Fruit fly (Drosophila melanogaster) whole organism, adult: ENCODE data around the gene CG5973.

ENCODE experiments used
- CG12768 ChIP-seq: fragments of 200-800 bp; sonication (Bioruptor generic); optimal IDR thresholded peaks from 2 replicates; lab custom pipeline; 2017; ENCODE audit warnings: missing biosample characterization, missing genetic modification characterization, mild to moderate bottlenecking, moderate library complexity, missing genetic modification reagents
- CG7101 ChIP-seq: fragments of 200-800 bp; sonication (Bioruptor generic); optimal IDR thresholded peaks from 2 replicates; lab custom pipeline; 2018; ENCODE audit warnings: missing biosample characterization, mild to moderate bottlenecking, missing genetic modification characterization, moderate library complexity
- Clk ChIP-seq: fragments of 200-800 bp; sonication (Bioruptor generic); optimal IDR thresholded peaks from 2 replicates; lab custom pipeline; 2017; ENCODE audit warnings: missing biosample characterization, missing genetic modification characterization
- bab1 ChIP-seq: fragments of 200-800 bp; sonication (Bioruptor generic); optimal IDR thresholded peaks from 3 replicates; lab custom pipeline; 2019; ENCODE audit warnings: missing biosample characterization, mild to moderate bottlenecking, missing genetic modification characterization, moderate library complexity
- cnc ChIP-seq, 2 experiments: fragments of >200 bp; optimal IDR thresholded peaks; 2 replicates each; lab custom pipeline; 2017
- kay ChIP-seq: fragments of 200-800 bp; sonication (Bioruptor generic); peaks from one replicate; lab custom pipeline; 2016; ENCODE audit warnings: missing biosample characterization, missing genetic modification characterization, borderline replicate concordance

DNA sequence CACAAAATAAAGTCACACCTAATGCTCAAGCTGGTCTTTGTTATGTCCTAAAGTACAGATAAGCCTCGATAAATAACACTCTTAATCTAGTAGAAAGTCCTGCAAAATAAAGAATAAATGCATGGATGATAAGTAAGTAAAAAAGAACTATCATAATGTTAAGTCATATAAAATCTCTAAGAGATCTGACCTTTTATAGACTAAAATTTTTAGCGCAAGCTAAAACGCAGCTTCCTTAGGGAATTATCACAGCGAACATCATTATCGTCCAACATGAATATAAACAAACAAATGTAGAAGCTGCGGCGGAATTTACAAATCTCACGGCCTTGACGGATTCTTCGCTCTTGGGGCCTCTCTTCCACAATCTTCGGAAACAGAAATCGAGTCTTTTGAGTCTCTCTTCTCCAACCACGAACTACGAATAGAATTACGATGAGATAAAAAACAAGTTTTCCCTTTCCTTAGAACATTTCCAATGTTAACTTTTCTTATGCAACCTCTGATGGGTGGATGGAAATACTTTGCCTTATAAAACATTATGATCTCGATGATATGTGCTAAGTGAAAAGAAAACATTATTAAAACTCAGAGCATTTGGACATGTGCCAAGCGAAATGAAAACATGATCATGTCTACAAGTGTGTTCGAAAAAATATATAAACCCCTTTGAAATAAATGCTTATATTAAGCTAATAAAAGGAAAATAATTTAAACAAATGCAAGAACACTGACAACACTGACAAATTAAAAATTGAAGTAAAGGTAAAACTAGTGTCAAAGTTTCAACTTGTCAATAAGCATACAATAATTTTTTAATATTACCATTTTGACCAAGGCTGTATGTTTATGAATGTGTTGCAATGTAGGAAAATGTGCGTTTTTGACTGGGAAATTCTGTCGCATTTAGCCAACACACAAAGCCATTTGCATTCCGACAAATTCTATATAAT, 57.3 kb downstream of the CG5973 start:
- no peak for TF ChIP-seq Clk
- TF ChIP-seq bab1: no peak
- peak; percentile 74 for TF ChIP-seq kay (GFP tag; lab: Kevin White, UChicago)
- no peak for TF ChIP-seq cnc (optimal IDR thresholded peaks at IDR 0.05; lab: Kevin White, UChicago)
- no peak for TF ChIP-seq CG7101 (tag; lab: Kevin White, UChicago)
- TF ChIP-seq CG12768 (GFP tag; lab: Kevin White, UChicago): no peak
